Fruit fly (Drosophila melanogaster): Measurements from ENCODE around the gene Cyp1.
A peak's percentile ranks its signal among the peaks of the same experiment; 100 is the strongest.

Gene Cyp1

DNA sequence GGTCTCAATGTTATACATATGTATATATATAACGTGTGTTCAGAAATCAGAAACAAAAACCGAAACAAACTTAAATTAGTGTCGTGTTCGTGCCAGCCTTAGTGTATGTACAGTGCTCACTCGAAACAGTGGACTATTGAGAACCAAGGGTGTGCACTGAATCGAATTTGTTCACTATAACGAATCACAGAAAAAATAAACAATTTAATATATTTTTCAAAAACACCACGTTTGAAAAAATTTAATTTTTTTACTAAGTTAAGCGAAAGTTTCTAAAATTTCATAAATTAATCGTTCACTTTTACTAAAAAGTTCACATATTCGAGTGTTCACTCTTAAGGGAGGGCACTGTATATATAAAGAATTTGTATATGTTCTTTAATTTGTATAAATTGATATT, 35.0 kb downstream of the Cyp1 start:
- TF ChIP-seq noc (tag; optimal IDR thresholded peaks at IDR 0.05) = peak; percentile 51

DNA sequence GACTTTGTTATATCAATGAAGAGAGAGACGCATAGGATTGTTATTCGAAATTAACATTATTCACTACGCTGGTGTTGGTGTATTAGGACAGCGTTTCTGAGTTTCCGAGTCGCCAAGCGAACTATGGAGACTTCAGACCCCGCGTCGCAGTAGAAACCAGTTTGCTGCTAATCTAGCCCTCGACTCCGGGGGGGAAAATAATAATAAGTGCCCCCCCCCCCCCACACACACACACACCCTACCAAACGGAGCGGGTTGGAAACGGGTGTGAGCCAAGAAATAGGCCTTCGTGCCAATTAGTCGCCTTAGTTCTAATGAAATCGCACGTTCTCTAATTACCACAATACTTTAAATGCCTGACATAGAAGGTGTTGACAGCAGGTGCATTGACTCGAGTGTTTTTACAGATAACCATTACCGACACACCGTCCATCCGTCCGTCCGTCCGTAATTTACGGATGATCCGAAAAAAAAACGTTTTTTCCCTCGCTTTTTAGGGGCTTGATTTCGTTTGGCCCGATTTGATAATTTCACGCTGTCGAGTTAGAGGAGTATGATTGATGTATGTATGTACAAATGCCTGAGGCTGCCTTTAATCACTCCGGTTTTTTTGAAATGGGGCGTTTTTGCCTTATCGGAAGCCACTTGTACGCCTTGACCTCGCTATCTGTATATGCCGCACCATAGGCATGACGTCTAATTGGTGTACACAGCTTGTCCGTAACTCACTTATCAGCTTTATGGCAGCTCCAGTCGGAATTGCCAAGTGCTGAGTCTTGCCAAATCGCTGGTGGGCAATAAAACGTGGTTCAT, 38.2 kb downstream of the Cyp1 start:
- TF ChIP-seq noc (tag; optimal IDR thresholded peaks at IDR 0.05) = peak; percentile 54

DNA sequence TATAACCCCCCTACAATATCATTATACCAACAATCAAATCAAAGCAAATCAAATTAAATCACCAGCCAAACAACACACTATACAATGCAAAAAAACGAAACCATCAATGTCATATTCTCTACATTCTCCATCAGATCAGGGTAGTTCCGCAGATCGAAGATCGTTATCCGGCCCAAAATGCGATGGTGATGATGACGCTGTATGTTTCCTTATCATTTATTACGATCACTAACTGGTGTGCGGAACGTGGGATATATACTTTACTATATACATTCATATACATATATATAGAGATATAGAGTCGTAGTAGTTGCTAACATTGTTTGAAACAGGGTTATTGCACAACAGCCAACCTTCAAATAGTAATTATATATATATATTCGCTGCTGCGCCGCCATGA, 38.9 kb downstream of the Cyp1 start:
- no peak for TF ChIP-seq noc (tag; optimal IDR thresholded peaks at IDR 0.05)

DNA sequence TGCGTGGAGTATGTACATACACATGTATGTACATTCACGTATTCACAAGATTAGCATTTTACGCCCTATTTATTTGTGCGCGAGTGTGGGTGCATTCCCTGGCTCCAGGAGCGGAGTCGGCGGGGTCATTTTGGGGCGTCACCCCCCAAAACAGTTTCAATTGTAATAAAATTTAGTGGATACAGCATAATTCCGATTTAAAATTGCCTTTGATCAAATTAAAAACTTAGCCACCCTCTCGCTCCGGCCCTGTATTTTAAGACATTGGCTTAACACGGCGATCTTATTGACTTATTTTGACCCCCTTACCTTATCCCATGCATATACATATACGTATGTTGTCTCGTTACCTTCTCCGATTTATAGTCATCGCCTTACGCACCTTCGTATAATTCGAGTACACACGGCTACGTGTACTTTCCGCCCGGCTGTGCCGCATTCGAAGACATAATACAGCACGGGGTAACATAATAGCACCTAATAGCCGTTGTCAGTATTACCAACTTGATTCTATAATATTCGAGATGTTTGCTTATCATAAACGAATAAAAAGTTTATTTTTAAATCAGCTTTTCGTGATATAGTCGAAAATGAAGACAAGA, 40.7 kb downstream of the Cyp1 start:
- peak; percentile 90 for TF ChIP-seq noc (tag; optimal IDR thresholded peaks at IDR 0.05)

DNA sequence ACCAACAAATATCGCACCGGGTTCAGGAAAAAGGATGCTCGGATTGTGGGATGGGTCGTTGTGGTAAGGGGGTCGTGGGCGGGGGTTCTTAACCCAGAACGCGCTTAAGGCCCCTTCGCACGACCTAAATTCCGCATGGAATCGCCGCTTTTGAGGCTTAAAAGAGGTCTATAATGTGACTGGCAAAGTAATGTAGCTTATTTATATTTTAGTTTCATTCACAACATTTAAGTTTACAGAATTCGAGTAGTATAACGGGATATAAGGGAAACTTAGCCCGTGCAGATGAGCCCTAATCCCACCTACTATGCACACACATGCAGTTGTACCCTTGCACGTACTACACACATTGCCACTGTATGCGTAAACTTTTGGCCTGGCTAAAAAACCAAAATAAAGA, 41.4 kb downstream of the Cyp1 start:
- TF ChIP-seq noc (tag; optimal IDR thresholded peaks at IDR 0.05) = peak; percentile 48

DNA sequence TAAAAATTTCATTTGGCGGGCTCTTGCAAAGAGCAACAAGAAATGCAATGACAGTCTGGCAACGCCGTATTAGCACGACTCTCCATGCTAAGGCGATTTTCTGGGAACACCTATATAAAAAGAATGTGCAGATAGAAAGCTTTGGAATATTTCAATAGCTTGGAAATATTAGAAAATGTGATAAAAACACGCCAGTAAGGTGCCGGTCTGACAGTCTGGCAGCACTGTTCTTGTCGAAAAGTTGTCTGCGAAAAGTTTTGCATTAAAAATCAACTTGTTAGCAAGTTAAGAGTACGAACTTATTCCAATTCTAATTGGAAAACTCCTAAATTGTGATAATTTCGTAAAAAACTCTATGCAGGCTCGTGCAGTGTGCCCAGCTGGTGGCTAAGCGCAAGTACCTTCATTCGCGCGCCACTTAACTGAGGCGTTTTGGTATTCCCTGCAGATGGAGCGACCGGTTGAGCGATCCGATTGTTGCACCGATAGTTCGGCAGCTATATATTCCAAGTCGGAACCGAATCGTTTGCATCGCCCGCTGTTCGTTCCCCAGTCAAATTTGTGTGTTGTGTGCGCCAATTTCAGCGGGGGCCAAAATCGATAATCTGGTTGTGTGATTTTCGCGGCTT, 42.2 kb downstream of the Cyp1 start, which contains the start of gene eas:
Gene eas (plus strand): TSS at position 451 of the 629 bp plus-strand sequence.
- TF ChIP-seq noc (tag; optimal IDR thresholded peaks at IDR 0.05) = no peak

DNA sequence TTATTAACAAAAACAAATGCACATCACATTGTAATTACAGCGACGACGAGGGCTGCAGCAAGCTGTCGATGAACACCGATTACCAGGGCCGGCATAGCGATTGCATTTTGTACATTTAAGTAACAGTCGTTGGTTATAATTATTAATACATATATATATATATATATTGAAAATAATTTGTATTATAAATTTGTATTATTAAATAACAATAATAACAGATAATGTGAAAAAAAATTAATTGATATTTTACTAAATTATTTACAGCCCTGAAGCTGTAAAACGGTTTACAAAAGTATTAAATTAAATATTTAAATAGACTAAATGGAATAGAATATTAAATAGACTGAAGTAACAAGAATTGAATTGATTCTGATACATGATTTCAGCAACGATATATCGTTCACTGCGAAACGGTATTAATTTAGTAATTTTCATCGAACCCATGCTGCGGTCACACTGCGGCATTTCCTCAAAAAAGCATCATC, 44.3 kb downstream of the Cyp1 start, which contains the start of the genes kat80 and Prosalpha4:
Gene kat80 (minus strand): TSS at position 327 of the 485 bp plus-strand sequence.
Gene Prosalpha4 (plus strand): TSS at position 417 of the 485 bp plus-strand sequence.
- TF ChIP-seq noc (tag; optimal IDR thresholded peaks at IDR 0.05) = peak; percentile 59

DNA sequence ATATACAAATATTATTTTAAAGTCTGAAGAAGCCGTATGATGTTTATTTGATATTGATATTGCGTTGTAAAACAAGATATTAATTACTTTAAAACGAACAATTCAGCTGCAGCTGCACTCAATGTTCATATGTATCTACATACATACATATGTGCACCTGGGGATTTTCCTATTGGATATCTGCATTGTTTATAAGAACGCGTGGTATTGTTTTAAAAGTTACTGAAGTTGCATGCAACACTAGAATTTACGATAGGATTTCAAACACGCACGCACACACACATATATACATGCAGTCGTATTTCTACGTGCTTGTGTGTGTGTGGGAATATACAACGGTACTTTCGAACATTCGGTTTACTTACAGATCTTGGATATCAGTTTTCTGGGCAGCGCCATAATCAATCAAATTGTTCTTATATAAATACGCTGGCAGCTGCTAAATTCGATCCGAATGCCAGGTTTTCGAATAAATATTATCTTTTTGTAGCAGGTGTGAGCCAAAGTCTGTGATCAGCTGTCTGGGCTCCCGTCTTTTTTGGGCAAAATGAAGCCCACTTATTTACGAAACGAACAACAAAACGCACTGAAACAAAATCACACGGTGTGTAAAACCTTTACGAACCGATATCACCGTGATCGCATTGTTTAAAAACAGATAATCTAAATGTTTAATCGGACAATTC, 44.9 kb downstream of the Cyp1 start:
- no peak for TF ChIP-seq noc (tag; optimal IDR thresholded peaks at IDR 0.05)

DNA sequence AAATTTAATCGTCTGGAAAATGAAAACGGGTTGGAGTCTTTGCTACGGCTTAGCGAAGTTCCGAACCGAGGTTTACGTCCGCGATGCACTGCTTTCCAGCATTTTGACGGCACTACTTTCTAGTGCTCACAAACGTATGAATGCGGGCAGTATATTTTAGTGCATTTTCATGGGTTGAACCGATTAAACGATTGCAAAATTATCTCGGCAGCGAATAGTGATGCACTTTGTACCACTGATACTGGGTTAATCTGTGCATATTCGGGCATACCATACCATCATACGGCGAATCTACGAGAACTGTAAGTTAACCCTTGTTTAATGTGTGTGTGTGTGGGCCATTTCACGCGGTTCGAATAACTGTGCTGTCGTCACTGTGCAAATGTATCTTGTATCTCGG, 49.4 kb downstream of the Cyp1 start, which contains the start of gene Mfe2:
Gene Mfe2 (plus strand): TSS at position 157 of the 400 bp plus-strand sequence.
- TF ChIP-seq noc (tag; optimal IDR thresholded peaks at IDR 0.05) = peak; percentile 49

Data from whole organism, larva.